Worm (Caenorhabditis elegans): ENCODE results near the gene H40L08.9.

The H40L08.9 gene

DNA sequence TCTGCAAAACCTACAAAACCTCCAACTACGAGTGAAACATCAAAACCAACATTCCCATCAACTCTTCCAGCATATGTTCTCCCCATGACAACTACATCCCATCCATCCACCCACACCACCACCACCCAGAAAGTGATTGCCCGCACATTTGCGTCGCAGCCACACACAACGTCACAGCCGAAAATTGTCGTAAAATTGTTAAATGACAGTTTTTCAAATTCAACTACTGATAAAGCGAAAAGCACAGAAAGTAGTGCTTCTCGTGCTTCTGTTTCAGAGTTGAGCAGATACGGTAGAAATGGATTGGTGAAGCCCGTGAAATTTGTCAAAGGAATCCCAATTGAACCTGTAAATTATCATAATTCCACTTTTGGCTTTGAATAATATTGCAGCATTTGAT lies 11.5 kb upstream of the H40L08.9 start:
- no peak for TF ChIP-seq sox-2 (GFP tag; IDR thresholded peaks at IDR 0.05)
- no peak for TF ChIP-seq odd-2 (tag; optimal IDR thresholded peaks at IDR 0.05)
- no peak for TF ChIP-seq Y22D7AL.16 (tag; optimal IDR thresholded peaks at IDR 0.05)
- no peak for TF ChIP-seq unc-86 (tag; optimal IDR thresholded peaks at IDR 0.05)
- no peak for TF ChIP-seq pha-2 (tag; optimal IDR thresholded peaks at IDR 0.05)
- TF ChIP-seq ceh-9 (tag; optimal IDR thresholded peaks at IDR 0.05) = no peak
- no peak for TF ChIP-seq hlh-15 (tag; optimal IDR thresholded peaks at IDR 0.05)
- no peak for TF ChIP-seq nhr-11 (tag; optimal IDR thresholded peaks at IDR 0.05)
- no peak for TF ChIP-seq ceh-14 (tag; optimal IDR thresholded peaks at IDR 0.05)
- no peak for TF ChIP-seq ceh-34 (tag; optimal IDR thresholded peaks at IDR 0.05)
- TF ChIP-seq ahr-1 (tag; optimal IDR thresholded peaks at IDR 0.05) = no peak
- TF ChIP-seq C08G9.2 (tag; optimal IDR thresholded peaks at IDR 0.05) = no peak
- no peak for TF ChIP-seq ceh-22 (tag; optimal IDR thresholded peaks at IDR 0.05)

DNA sequence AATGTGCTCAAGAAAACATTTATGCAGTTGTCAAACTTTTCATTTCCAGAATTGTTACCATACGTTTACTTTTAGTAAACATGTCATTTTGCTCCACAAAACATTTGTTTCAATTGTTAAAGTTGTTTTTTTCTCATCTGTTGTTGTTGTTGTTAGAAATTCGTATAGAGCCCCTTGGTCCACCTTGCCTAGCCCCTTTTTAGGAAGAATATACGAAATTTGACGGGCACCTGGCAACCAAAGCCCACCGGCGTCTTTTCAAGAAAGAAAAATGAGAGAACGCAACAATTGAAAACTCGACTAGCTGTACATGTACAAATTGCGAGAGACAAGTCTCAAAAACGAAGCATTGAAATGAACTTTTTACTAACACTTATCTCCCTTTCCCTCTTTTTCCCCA lies 8.1 kb upstream of the H40L08.9 start, which contains the start of gene F09B12.5:
Gene F09B12.5, plus strand, starts transcription at position 301 of the 400 bp plus-strand sequence.
- TF ChIP-seq pros-1 (tag; optimal IDR thresholded peaks at IDR 0.05) (no peak), elt-4 (tag; optimal IDR thresholded peaks at IDR 0.05) (no peak), ama-1 (optimal IDR thresholded peaks at IDR 0.05) (no peak), ceh-2 (tag; optimal IDR thresholded peaks at IDR 0.05) (no peak), sox-4 (tag; optimal IDR thresholded peaks at IDR 0.05) (no peak), ets-4 (tag; optimal IDR thresholded peaks at IDR 0.05) (no peak), elt-2 (tag; optimal IDR thresholded peaks at IDR 0.05) (no peak), ceh-48 (tag; optimal IDR thresholded peaks at IDR 0.05) (no peak), unc-86 (tag; optimal IDR thresholded peaks at IDR 0.05) (no peak), C08G9.2 (tag; optimal IDR thresholded peaks at IDR 0.05) (no peak)

DNA sequence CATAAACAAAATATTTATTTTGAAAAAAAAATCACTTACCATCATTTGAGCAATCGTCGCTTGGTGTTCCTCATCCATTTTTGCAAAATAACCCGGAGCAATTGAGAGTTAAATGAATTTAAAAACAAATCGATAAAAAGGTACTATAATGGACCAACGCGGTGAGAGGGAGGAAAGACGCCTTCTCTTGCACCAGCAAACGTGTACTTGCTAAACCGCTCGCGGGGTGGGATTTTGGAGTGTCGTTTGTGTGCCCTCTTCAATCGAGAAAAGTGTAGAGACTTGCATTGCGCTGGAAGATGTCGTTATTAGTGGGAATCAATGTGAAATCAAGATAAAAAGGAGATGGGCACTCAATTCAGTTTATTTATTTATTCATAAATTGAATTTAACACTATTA lies 7.5 kb upstream of the H40L08.9 start, which contains the start of gene H40L08.1:
Gene H40L08.1, minus strand, starts transcription at position 292 of the 400 bp plus-strand sequence.
- TF ChIP-seq ceh-48 (tag; optimal IDR thresholded peaks at IDR 0.05) = peak; percentile 34
- peak; percentile 38 for TF ChIP-seq elt-2 (tag; optimal IDR thresholded peaks at IDR 0.05)
- TF ChIP-seq unc-42 (tag; optimal IDR thresholded peaks at IDR 0.05) = peak; percentile 15
- TF ChIP-seq madf-2 (tag; optimal IDR thresholded peaks at IDR 0.05) = no peak
- no peak for TF ChIP-seq pha-4 (tag; optimal IDR thresholded peaks at IDR 0.05)

DNA sequence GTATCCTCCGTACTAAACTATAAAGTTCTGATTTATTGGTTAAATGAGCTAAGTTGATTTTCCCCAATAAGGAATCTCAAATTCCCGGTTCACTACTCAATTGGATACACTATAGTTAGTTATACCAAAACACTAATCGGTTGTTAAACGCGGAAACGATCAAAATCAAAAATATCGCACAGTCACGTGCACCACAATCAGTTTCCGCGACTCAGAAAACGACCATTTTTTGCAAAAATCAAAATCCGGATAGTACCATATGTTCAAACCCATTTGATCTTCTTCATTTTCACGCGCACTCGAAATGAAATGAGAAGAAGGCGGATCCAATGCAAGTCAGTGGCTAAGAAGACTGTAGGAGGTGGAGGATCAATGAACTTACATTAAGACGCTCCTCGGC lies 5.2 kb upstream of the H40L08.9 start:
- TF ChIP-seq sdc-2 (tag; optimal IDR thresholded peaks at IDR 0.05) (no peak), tbx-2 (tag; optimal IDR thresholded peaks at IDR 0.05) (no peak), unc-55 (GFP tag; optimal IDR thresholded peaks at IDR 0.05) (no peak), hlh-6 (tag; optimal IDR thresholded peaks at IDR 0.05) (no peak), C38D4.7 (GFP tag; optimal IDR thresholded peaks at IDR 0.05) (no peak), hlh-8 (tag; optimal IDR thresholded peaks at IDR 0.05) (no peak), ceh-6 (GFP tag; optimal IDR thresholded peaks at IDR 0.05) (no peak), elt-4 (tag; optimal IDR thresholded peaks at IDR 0.05) (no peak), dve-1 (tag; optimal IDR thresholded peaks at IDR 0.05) (no peak)

DNA sequence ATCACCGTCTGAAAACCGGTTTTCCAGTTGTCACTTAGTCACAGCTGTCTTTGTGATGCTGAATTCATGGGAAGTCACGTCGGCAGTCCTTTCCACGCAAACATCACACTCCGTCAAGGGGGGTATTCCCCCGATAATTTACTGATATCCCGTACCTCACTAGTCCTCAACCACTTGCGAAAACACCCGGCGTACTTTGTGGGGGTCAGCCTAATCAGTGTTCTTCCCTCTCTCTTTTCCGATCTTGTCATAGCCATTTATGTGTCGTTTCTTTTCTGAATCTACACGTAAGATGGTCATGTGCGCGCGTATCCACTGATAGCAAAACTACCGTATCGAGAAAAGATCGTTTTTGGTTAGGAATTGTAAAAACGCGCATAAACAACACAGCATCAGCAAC lies 3.1 kb upstream of the H40L08.9 start:
- TF ChIP-seq mec-3 (tag; optimal IDR thresholded peaks at IDR 0.05; ENCODE audit: borderline replicate concordance) (no peak), ref-2 (tag; optimal IDR thresholded peaks at IDR 0.05) (peak; percentile 33)

DNA sequence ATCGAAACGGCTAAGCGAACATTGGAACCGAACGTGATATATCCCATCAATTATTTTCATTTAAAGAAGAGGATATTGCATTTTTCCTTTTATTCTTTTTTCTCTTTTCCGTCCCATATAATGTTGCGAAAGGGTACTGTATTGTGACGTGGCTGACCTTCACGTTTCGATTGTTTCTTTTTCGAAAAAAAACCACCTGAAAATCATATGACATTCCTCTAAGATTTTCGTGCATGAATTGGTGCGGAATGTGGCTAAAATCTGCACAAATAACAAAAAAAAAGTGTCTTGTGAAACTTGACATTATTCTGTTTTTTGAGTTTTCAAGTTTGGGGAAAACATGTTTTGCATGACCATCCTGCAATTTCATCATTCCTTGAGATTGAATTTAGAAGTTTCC lies 2.0 kb upstream of the H40L08.9 start:
- TF ChIP-seq ceh-30 (tag; optimal IDR thresholded peaks at IDR 0.05) (no peak), unc-55 (GFP tag; optimal IDR thresholded peaks at IDR 0.05) (no peak), Y22D7AL.16 (tag; optimal IDR thresholded peaks at IDR 0.05) (no peak), pha-4 (tag; optimal IDR thresholded peaks at IDR 0.05) (no peak), hlh-15 (tag; optimal IDR thresholded peaks at IDR 0.05) (no peak), K09A11.1 (tag; optimal IDR thresholded peaks at IDR 0.05; ENCODE audit: insufficient read depth) (no peak), dve-1 (tag; optimal IDR thresholded peaks at IDR 0.05) (no peak), pqm-1 (tag; optimal IDR thresholded peaks at IDR 0.05) (no peak), fkh-6 (tag; optimal IDR thresholded peaks at IDR 0.05) (no peak), hlh-30 (tag; optimal IDR thresholded peaks at IDR 0.05; ENCODE audit: insufficient read depth) (no peak), ceh-19 (GFP tag; optimal IDR thresholded peaks at IDR 0.05) (no peak), C38D4.7 (GFP tag; optimal IDR thresholded peaks at IDR 0.05) (no peak), unc-86 (tag; optimal IDR thresholded peaks at IDR 0.05) (no peak), nfya-1 (tag; optimal IDR thresholded peaks at IDR 0.05) (no peak), ztf-16 (tag; optimal IDR thresholded peaks at IDR 0.05) (no peak), pax-1 (tag; optimal IDR thresholded peaks at IDR 0.05) (no peak), eyg-1 (tag; optimal IDR thresholded peaks at IDR 0.05) (no peak), nhr-232 (tag; optimal IDR thresholded peaks at IDR 0.05) (no peak), ceh-2 (tag; optimal IDR thresholded peaks at IDR 0.05) (no peak)

Measured in whole organism, late embryonic.